Worm (Caenorhabditis elegans): Measurements from ENCODE around the gene ckb-3.

The ckb-3 gene

DNA sequence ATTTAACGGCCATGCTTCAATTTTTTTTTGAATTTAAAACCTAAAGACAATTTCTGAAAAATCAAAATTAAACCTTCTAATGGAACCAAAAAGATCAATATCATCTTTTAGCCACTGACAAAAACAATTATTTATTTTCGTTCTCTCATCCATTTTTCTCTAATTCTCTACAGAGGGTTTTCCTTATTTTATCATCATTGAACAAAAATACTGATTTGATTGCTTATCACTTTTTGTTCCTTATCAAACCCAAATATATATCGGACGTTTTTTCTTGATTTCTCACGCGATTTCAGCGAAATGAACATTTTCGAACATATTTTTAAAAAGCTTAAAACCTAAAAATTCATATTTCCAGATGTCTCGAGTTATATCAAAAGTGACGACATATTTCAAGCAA lies 42.4 kb downstream of the ckb-3 start, which contains the start of gene mpc-1 (continued):
- TF ChIP-seq elt-3 (tag; optimal IDR thresholded peaks at IDR 0.05): peak in 4 of 6 experiments; percentile 9 to 96 (median 52)
- no peak for TF ChIP-seq nhr-11 (tag; optimal IDR thresholded peaks at IDR 0.05)

DNA sequence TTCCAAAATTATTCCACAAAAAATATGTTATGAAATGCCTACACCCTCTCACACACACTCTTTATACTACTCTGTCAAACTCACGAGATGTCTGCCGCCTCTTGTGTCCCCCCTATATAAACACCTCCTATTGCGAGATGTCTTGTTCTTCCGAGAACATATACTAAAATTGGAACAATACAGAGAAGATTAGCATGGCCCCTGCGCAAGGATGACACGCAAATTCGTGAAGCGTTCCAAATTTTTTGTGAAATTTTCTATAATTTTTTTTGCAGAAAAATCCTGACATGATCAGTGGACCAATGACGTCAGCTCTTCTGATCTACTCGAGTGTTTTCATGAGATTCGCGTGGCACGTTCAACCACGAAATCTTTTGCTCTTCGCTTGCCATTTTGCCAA lies 43.4 kb downstream of the ckb-3 start:
- TF ChIP-seq dsc-1 (tag; optimal IDR thresholded peaks at IDR 0.05) (peak; percentile 65), grh-1 (GFP tag; IDR thresholded peaks at IDR 0.05) (peak; percentile 47; the same call in 1 of the 2 replicates), nhr-20 (tag; optimal IDR thresholded peaks at IDR 0.05) (peak; percentile 52), snu-23 (GFP tag; optimal IDR thresholded peaks at IDR 0.05) (peak; percentile 55), rnt-1 (tag; optimal IDR thresholded peaks at IDR 0.05) (peak; percentile 23), nhr-47 (tag; optimal IDR thresholded peaks at IDR 0.05) (peak; percentile 82), xbp-1 (tag; optimal IDR thresholded peaks at IDR 0.05) (peak; percentile 51), F16B12.6 (tag; optimal IDR thresholded peaks at IDR 0.05) (peak; percentile 18), C16A3.4 (tag; optimal IDR thresholded peaks at IDR 0.05) (peak; percentile 47), swsn-7 (tag; optimal IDR thresholded peaks at IDR 0.05) (peak; percentile 65), nhr-71 (tag; optimal IDR thresholded peaks at IDR 0.05) (peak; percentile 73), elt-2 (tag; optimal IDR thresholded peaks at IDR 0.05) (peak; percentile 17), ztf-4 (tag; optimal IDR thresholded peaks at IDR 0.05) (peak; percentile 34), fos-1 (tag; optimal IDR thresholded peaks at IDR 0.05) (peak; percentile 11), nhr-85 (tag) (peak; percentile 81), lsy-2 (tag; optimal IDR thresholded peaks at IDR 0.05) (peak; percentile 40 to 51), lin-35 (GFP tag; optimal IDR thresholded peaks at IDR 0.05) (peak; percentile 3 to 46), isw-1 (GFP tag; IDR thresholded peaks at IDR 0.05) (peak; percentile 41), lin-13 (GFP tag; optimal IDR thresholded peaks at IDR 0.05) (peak; percentile 9), tbx-2 (tag; optimal IDR thresholded peaks at IDR 0.05) (peak; percentile 33), dpl-1 (GFP tag; optimal IDR thresholded peaks at IDR 0.05) (peak; percentile 9 to 41 (median 39)), lin-14 (GFP tag; optimal IDR thresholded peaks at IDR 0.05) (peak; percentile 67), efl-1 (optimal IDR thresholded peaks at IDR 0.05) (peak; percentile 37 to 54), efl-1 (GFP tag; optimal IDR thresholded peaks at IDR 0.05 in 1 of 2) (peak; percentile 37 to 91), irx-1 (tag; optimal IDR thresholded peaks at IDR 0.05) (peak; percentile 33), unc-86 (tag; optimal IDR thresholded peaks at IDR 0.05) (peak; percentile 16), mep-1 (tag; optimal IDR thresholded peaks at IDR 0.05) (peak; percentile 50), lir-3 (tag; optimal IDR thresholded peaks at IDR 0.05; ENCODE audit: poor library complexity) (peak; percentile 10), ceh-88 (GFP tag; IDR thresholded peaks at IDR 0.05) (0 out of 2 replicates have a peak, but pooled peaks have one; percentile 37), skn-1 (tag; optimal IDR thresholded peaks at IDR 0.05) (peak; percentile 33), fkh-8 (tag; optimal IDR thresholded peaks at IDR 0.05) (peak; percentile 55), sox-4 (tag; optimal IDR thresholded peaks at IDR 0.05) (peak; percentile 13), ceh-90 (tag; optimal IDR thresholded peaks at IDR 0.05) (peak; percentile 4), snpc-4 (tag; optimal IDR thresholded peaks at IDR 0.05) (peak; percentile 98), elt-3 (tag; optimal IDR thresholded peaks at IDR 0.05) (peak in 1 of 6 experiments; percentile 16), nhr-90 (tag; optimal IDR thresholded peaks at IDR 0.05; ENCODE audit: poor library complexity) (peak; percentile 66), nhr-19 (GFP tag; conservative IDR thresholded peaks at IDR 0.05) (peak; percentile 86), zip-4 (GFP tag; optimal IDR thresholded peaks at IDR 0.05) (peak; percentile 53), aly-2 (tag; optimal IDR thresholded peaks at IDR 0.05) (peak; percentile 5)

DNA sequence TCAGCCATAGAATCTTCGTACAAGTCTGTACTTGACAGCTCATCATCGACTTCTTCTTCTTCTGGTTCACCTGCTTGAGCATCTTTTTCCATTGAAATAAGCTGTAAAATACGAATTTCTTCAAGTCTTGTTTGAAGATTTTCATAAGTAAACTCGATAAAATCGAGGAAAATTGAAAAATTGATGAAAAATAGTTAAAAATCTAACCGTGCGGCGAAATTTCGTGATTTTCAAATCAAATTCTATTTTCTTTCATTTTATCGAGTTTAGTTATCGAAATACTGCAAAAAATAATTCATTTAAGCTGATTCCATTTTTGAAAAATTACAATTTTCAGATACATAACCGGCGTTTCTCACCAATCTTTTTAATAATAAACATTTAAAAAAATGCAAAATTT lies 44.5 kb downstream of the ckb-3 start, which contains the start of gene R07E5.11:
Gene R07E5.11 (minus strand): TSS at position 101 of the 400 bp plus-strand sequence.
- TF ChIP-seq nhr-20 (tag; optimal IDR thresholded peaks at IDR 0.05): no peak
- TF ChIP-seq ets-5 (GFP tag; IDR thresholded peaks at IDR 0.05): no peak
- no peak for TF ChIP-seq lir-3 (tag; optimal IDR thresholded peaks at IDR 0.05; ENCODE audit: poor library complexity)
- no peak for TF ChIP-seq blmp-1 (tag; optimal IDR thresholded peaks at IDR 0.05)
- no peak for TF ChIP-seq fkh-10 (GFP tag; optimal IDR thresholded peaks at IDR 0.05)
- no peak for TF ChIP-seq elt-3 (tag; optimal IDR thresholded peaks at IDR 0.05)
- TF ChIP-seq lin-13 (GFP tag; optimal IDR thresholded peaks at IDR 0.05): no peak
- TF ChIP-seq zip-4 (GFP tag; optimal IDR thresholded peaks at IDR 0.05): no peak
- TF ChIP-seq C04F5.9 (tag; optimal IDR thresholded peaks at IDR 0.05): no peak

All from whole organism, L1 larva.